Fruit fly (Drosophila melanogaster) whole organism, adult: ENCODE measurements around the gene Ltn1.

Experiments
- CG12768 ChIP-seq: fragments of 200-800 bp; sonication (Bioruptor generic); optimal IDR thresholded peaks from 2 replicates; lab custom pipeline; 2017; ENCODE audit warnings: missing biosample characterization, missing genetic modification characterization, mild to moderate bottlenecking, moderate library complexity, missing genetic modification reagents
- CG14711 ChIP-seq: fragments of 200-800 bp; sonication (Bioruptor generic); optimal IDR thresholded peaks from 2 replicates; lab custom pipeline; 2018; ENCODE audit warnings: missing biosample characterization, mild to moderate bottlenecking, missing genetic modification characterization, moderate library complexity
- CG1620 ChIP-seq: fragments of 200-800 bp; sonication (Bioruptor generic); optimal IDR thresholded peaks from 2 replicates; lab custom pipeline; 2016; ENCODE audit warnings: missing biosample characterization, missing genetic modification characterization
- CG7045 ChIP-seq: fragments of 200-800 bp; sonication (Bioruptor generic); optimal IDR thresholded peaks from 2 replicates; lab custom pipeline; 2017; ENCODE audit warnings: missing biosample characterization, mild to moderate bottlenecking, missing genetic modification characterization
- CG7101 ChIP-seq: fragments of 200-800 bp; sonication (Bioruptor generic); optimal IDR thresholded peaks from 2 replicates; lab custom pipeline; 2018; ENCODE audit warnings: missing biosample characterization, mild to moderate bottlenecking, missing genetic modification characterization, moderate library complexity
- Mnt ChIP-seq: fragments of 200-800 bp; sonication (Bioruptor generic); optimal IDR thresholded peaks from 2 replicates; lab custom pipeline; 2016; ENCODE audit warnings: missing biosample characterization, mild to moderate bottlenecking, missing genetic modification characterization
- kay ChIP-seq: fragments of 200-800 bp; sonication (Bioruptor generic); peaks from one replicate; lab custom pipeline; 2016; ENCODE audit warnings: missing biosample characterization, missing genetic modification characterization, borderline replicate concordance
- ovo ChIP-seq: fragments of 200-800 bp; sonication (Bioruptor generic); optimal IDR thresholded peaks from 2 replicates; lab custom pipeline; 2016; ENCODE audit warnings: missing biosample characterization, missing genetic modification characterization

DNA sequence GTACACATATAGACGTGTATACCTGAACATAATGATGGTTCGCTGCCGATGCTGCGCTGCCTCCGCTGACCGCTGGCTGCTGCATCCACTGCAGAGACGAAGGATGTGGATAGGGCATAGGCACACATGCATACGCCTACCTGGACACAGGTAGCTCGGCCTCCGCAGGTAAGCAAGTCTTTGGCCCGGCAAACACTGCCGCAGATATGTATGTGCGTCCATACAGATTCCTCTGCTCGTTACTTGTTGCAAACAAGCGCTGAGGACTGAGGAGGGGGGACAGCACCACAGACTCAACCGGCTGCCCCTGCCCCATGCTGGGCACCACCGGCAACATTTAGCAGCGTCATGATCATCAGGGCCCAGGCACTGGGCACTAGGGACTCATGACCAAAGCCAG is 4.6 kb upstream of the Ltn1 start:
- TF ChIP-seq CG1620 (GFP tag; lab: Kevin White, UChicago) (no peak), CG7045 (GFP tag; lab: Kevin White, UChicago) (no peak), ovo (GFP tag; lab: Kevin White, UChicago) (no peak), CG14711 (tag; lab: Kevin White, UChicago) (no peak), CG7101 (tag; lab: Kevin White, UChicago) (no peak), kay (no peak), CG12768 (GFP tag; lab: Kevin White, UChicago) (no peak), Mnt (no peak)
